Worm (Caenorhabditis elegans): ENCODE results near the gene F40F9.10.

Gene F40F9.10

ce11 chrV:9672495-9672894 is 40.9 kb downstream of the F40F9.10 start:
- no peak for TF ChIP-seq ceh-22 (tag; optimal IDR thresholded peaks at IDR 0.05)
- no peak for TF ChIP-seq unc-55 (GFP tag; optimal IDR thresholded peaks at IDR 0.05)
- TF ChIP-seq ceh-48 (tag; optimal IDR thresholded peaks at IDR 0.05), result no peak
- no peak for TF ChIP-seq hlh-30 (tag; optimal IDR thresholded peaks at IDR 0.05; ENCODE audit: insufficient read depth)
- no peak for TF ChIP-seq npax-4 (tag; optimal IDR thresholded peaks at IDR 0.05)
- TF ChIP-seq sox-4 (tag; optimal IDR thresholded peaks at IDR 0.05), result no peak
- no peak for TF ChIP-seq zip-5 (tag; optimal IDR thresholded peaks at IDR 0.05)
- no peak for TF ChIP-seq elt-4 (tag; optimal IDR thresholded peaks at IDR 0.05)
- no peak for TF ChIP-seq ceh-31 (tag; optimal IDR thresholded peaks at IDR 0.05)

- peak; percentile 3 for TF ChIP-seq fkh-10 (GFP tag; optimal IDR thresholded peaks at IDR 0.05)
- no peak for TF ChIP-seq ceh-6 (GFP tag; optimal IDR thresholded peaks at IDR 0.05)
- peak; percentile 17 for TF ChIP-seq unc-42 (tag; optimal IDR thresholded peaks at IDR 0.05)
- TF ChIP-seq syd-9 (tag; optimal IDR thresholded peaks at IDR 0.05), result no peak
These were observed 47.0 kb downstream of the F40F9.10 start, which contains the start of gene ZK287.1 for ce11 chrV:9666394-9666793. ZK287.1 (plus strand) TSS chrV:9666694.

ce11 chrV:9664620-9665019 is 48.8 kb downstream of the F40F9.10 start:
- TF ChIP-seq che-1 (tag; optimal IDR thresholded peaks at IDR 0.05) (no peak), ama-1 (optimal IDR thresholded peaks at IDR 0.05) (no peak), sox-2 (GFP tag; IDR thresholded peaks at IDR 0.05) (no peak), ceh-30 (tag; optimal IDR thresholded peaks at IDR 0.05) (no peak), npax-4 (tag; optimal IDR thresholded peaks at IDR 0.05) (no peak), elt-2 (tag; optimal IDR thresholded peaks at IDR 0.05) (no peak), ref-2 (tag; optimal IDR thresholded peaks at IDR 0.05) (peak; percentile 0), T23F11.4 (GFP tag; optimal IDR thresholded peaks at IDR 0.05) (no peak), pha-2 (tag; optimal IDR thresholded peaks at IDR 0.05) (no peak), ttx-3 (tag; optimal IDR thresholded peaks at IDR 0.05) (no peak), Y22D7AL.16 (tag; optimal IDR thresholded peaks at IDR 0.05) (no peak), madf-2 (tag; optimal IDR thresholded peaks at IDR 0.05) (no peak), pha-4 (tag; optimal IDR thresholded peaks at IDR 0.05) (no peak), unc-42 (tag; optimal IDR thresholded peaks at IDR 0.05) (peak; percentile 14), ceh-45 (GFP tag; IDR thresholded peaks at IDR 0.05) (no peak), hlh-6 (tag; optimal IDR thresholded peaks at IDR 0.05) (no peak), ceh-31 (tag; optimal IDR thresholded peaks at IDR 0.05) (peak; percentile 82), tbx-2 (tag; optimal IDR thresholded peaks at IDR 0.05) (peak; percentile 44), C38D4.7 (GFP tag; optimal IDR thresholded peaks at IDR 0.05) (no peak), syd-9 (tag; optimal IDR thresholded peaks at IDR 0.05) (no peak), sox-4 (tag; optimal IDR thresholded peaks at IDR 0.05) (no peak), elt-4 (tag; optimal IDR thresholded peaks at IDR 0.05) (no peak), ceh-48 (tag; optimal IDR thresholded peaks at IDR 0.05) (peak; percentile 30), sdc-2 (tag; optimal IDR thresholded peaks at IDR 0.05) (no peak), nfya-1 (tag; optimal IDR thresholded peaks at IDR 0.05) (peak; percentile 56), unc-3 (GFP tag; conservative IDR thresholded peaks at IDR 0.05) (no peak), unc-3 (tag; optimal IDR thresholded peaks at IDR 0.05) (no peak), ceh-24 (tag; optimal IDR thresholded peaks at IDR 0.05) (no peak), zip-5 (tag; optimal IDR thresholded peaks at IDR 0.05) (no peak), dve-1 (tag; optimal IDR thresholded peaks at IDR 0.05) (no peak), ceh-22 (tag; optimal IDR thresholded peaks at IDR 0.05) (no peak), lim-6 (tag; optimal IDR thresholded peaks at IDR 0.05) (no peak), unc-55 (GFP tag; optimal IDR thresholded peaks at IDR 0.05) (no peak), K02D7.2 (tag; optimal IDR thresholded peaks at IDR 0.05) (no peak), hlh-30 (tag; optimal IDR thresholded peaks at IDR 0.05; ENCODE audit: insufficient read depth) (no peak), ceh-19 (GFP tag; optimal IDR thresholded peaks at IDR 0.05) (peak; percentile 39), fkh-10 (GFP tag; optimal IDR thresholded peaks at IDR 0.05) (no peak), dmd-4 (tag; optimal IDR thresholded peaks at IDR 0.05; ENCODE audit: borderline replicate concordance) (no peak), unc-86 (tag; optimal IDR thresholded peaks at IDR 0.05) (peak; percentile 18), fkh-6 (tag; optimal IDR thresholded peaks at IDR 0.05) (no peak), nhr-11 (tag; optimal IDR thresholded peaks at IDR 0.05) (no peak), F13H6.1 (tag; optimal IDR thresholded peaks at IDR 0.05) (no peak), pag-3 (tag; optimal IDR thresholded peaks at IDR 0.05; ENCODE audit: borderline replicate concordance) (no peak)
